Fruit fly (Drosophila melanogaster) S2 (cell line): Measurements from ENCODE around the gene rtet.

Experiments used
- CG8478 ChIP-seq: fragments of >200 bp; optimal IDR thresholded peaks from 2 replicates; lab custom pipeline; 2018
- CTCF ChIP-seq, 2 experiments: fragments of >200 bp; optimal IDR thresholded peaks; 2 replicates each; lab custom pipeline; 2018

dm6 chr3R:21092829-21093228 is 15.4 kb upstream of the rtet start:
- TF ChIP-seq CTCF (optimal IDR thresholded peaks at IDR 0.05; lab: Kevin White, UChicago) (no peak), CG8478 (lab: Kevin White, UChicago) (no peak)
